Worm (Caenorhabditis elegans) whole organism, young adult: ENCODE data around the gene twk-16.

Experiments used
- B0035.1 ChIP-seq: sonication (generic microtip); optimal IDR thresholded peaks from 2 replicates; lab custom pipeline; 2016; ENCODE audit warnings: missing genetic modification characterization, mild to moderate bottlenecking, missing compliant biosample characterization, missing genotype, missing genetic modification reagents
- D2030.7 ChIP-seq: fragments of 200-800 bp; sonication (Bioruptor generic); IDR thresholded peaks from 2 replicates; pipeline ENCODE4 v1.3.6; 2022; ENCODE audit warnings: missing genetic modification reagents, missing genetic modification characterization, missing compliant biosample characterization
- F10E7.11 ChIP-seq: sonication (generic microtip); optimal IDR thresholded peaks from 2 replicates; lab custom pipeline; 2017; ENCODE audit warnings: mild to moderate bottlenecking, missing genetic modification characterization, moderate library complexity, missing compliant biosample characterization
- F52B5.7 ChIP-seq: sonication (generic microtip); optimal IDR thresholded peaks from 2 replicates; lab custom pipeline; 2016; ENCODE audit warnings: mild to moderate bottlenecking, missing genetic modification characterization, missing compliant biosample characterization
- F57C9.4 ChIP-seq: sonication (generic microtip); optimal IDR thresholded peaks from 2 replicates; lab custom pipeline; 2017; ENCODE audit warnings: mild to moderate bottlenecking, missing genetic modification characterization, missing compliant biosample characterization
- Y53F4B.3 ChIP-seq: fragments of 200-800 bp; sonication (Bioruptor generic); IDR thresholded peaks from 2 replicates; pipeline ENCODE4 v1.3.6; 2022; ENCODE audit warnings: missing genetic modification reagents, missing genetic modification characterization, missing compliant biosample characterization
- Y53G8AR.9 ChIP-seq: fragments of 200-800 bp; sonication (Bioruptor generic); conservative IDR thresholded peaks from 2 replicates; pipeline ENCODE4 v1.3.6; 2022; ENCODE audit warnings: missing genetic modification reagents, missing genetic modification characterization, missing compliant biosample characterization
- Y67H2A.10 ChIP-seq: fragments of 200-800 bp; sonication (Bioruptor generic); conservative IDR thresholded peaks from 2 replicates; pipeline ENCODE4 v1.3.6; 2022; ENCODE audit warnings: missing genetic modification reagents, missing genetic modification characterization, missing compliant biosample characterization
- Y79H2A.3 ChIP-seq: fragments of 200-800 bp; sonication (Bioruptor generic); conservative IDR thresholded peaks from 2 replicates; pipeline ENCODE4 v1.3.6; 2022; ENCODE audit warnings: missing genetic modification reagents, missing genetic modification characterization, missing compliant biosample characterization
- ama-1 ChIP-seq, 3 experiments: fragments of 150-350 bp in 1 of 3; sonication (generic microtip) in 2 of 3; optimal IDR thresholded peaks; 2 replicates each; lab custom pipeline; 2014 to 2018; ENCODE audit warnings: missing biosample characterization in 2 of 3, missing genetic modification characterization in 2 of 3, missing genetic modification reagents in 2 of 3
- aptf-2 ChIP-seq: fragments of 200-800 bp; sonication (Bioruptor generic); conservative IDR thresholded peaks from 2 replicates; pipeline ENCODE4 v1.3.6; 2022; ENCODE audit warnings: missing genetic modification reagents, missing genetic modification characterization, missing compliant biosample characterization
- atf-7 ChIP-seq: sonication (generic microtip); optimal IDR thresholded peaks from 2 replicates; lab custom pipeline; 2017; ENCODE audit warnings: mild to moderate bottlenecking, missing genetic modification characterization, missing compliant biosample characterization
- bed-2 ChIP-seq: fragments of 200-800 bp; sonication (Bioruptor generic); IDR thresholded peaks from 2 replicates; pipeline ENCODE4 v1.3.6; 2022; ENCODE audit warnings: missing genetic modification reagents, missing genetic modification characterization, missing compliant biosample characterization
- ccch-3 ChIP-seq: fragments of 200-800 bp; sonication (Bioruptor generic); optimal IDR thresholded peaks from 2 replicates; lab custom pipeline; 2018; ENCODE audit warnings: mild to moderate bottlenecking, missing genetic modification characterization, missing compliant biosample characterization
- cebp-1 ChIP-seq, 2 experiments: fragments of 200-800 bp in 1 of 2; sonication (Bioruptor generic) in 1 of 2; sonication (generic microtip) in 1 of 2; IDR thresholded peaks in 1 of 2; optimal IDR thresholded peaks in 1 of 2; 2 replicates each; pipeline versions ENCODE4 v1.3.6 to Lab custom; 2017 to 2022; ENCODE audit warnings: missing compliant biosample characterization in 2 of 2, missing genetic modification characterization in 2 of 2, mild to moderate bottlenecking in 1 of 2, missing genetic modification reagents in 1 of 2, moderate library complexity in 1 of 2
- ceh-91 ChIP-seq: fragments of 200-800 bp; sonication (Bioruptor generic); IDR thresholded peaks from 2 replicates; pipeline ENCODE4 v1.3.6; 2022; ENCODE audit warnings: missing genetic modification reagents, missing genetic modification characterization, missing compliant biosample characterization
- chd-7 ChIP-seq: sonication (generic microtip); optimal IDR thresholded peaks from 2 replicates; lab custom pipeline; 2016; ENCODE audit warnings: mild to moderate bottlenecking, missing genetic modification characterization, moderate library complexity, missing compliant biosample characterization
- die-1 ChIP-seq: sonication (generic microtip); optimal IDR thresholded peaks from 2 replicates; lab custom pipeline; 2016; ENCODE audit warnings: missing genotype, mild to moderate bottlenecking, missing genetic modification characterization, missing compliant biosample characterization
- hsf-1 ChIP-seq: fragments of 200-800 bp; sonication (Bioruptor generic); IDR thresholded peaks from 2 replicates; pipeline ENCODE4 v1.3.6; 2022; ENCODE audit warnings: missing genetic modification reagents, missing genetic modification characterization, missing compliant biosample characterization
- let-607 ChIP-seq, 2 experiments: fragments of 200-800 bp in 1 of 2; sonication (Bioruptor generic) in 1 of 2; sonication (generic microtip) in 1 of 2; optimal IDR thresholded peaks; 2 replicates each; lab custom pipeline; 2016 to 2018; ENCODE audit warnings: mild to moderate bottlenecking in 2 of 2, missing compliant biosample characterization in 2 of 2, missing genetic modification characterization in 2 of 2, moderate library complexity in 2 of 2, missing genotype in 1 of 2
- lin-40 ChIP-seq: sonication (generic microtip); optimal IDR thresholded peaks from 2 replicates; lab custom pipeline; 2016; ENCODE audit warnings: missing genetic modification characterization, mild to moderate bottlenecking, missing compliant biosample characterization, missing genotype, missing genetic modification reagents
- lin-54 ChIP-seq: fragments of 200-800 bp; sonication (Bioruptor generic); optimal IDR thresholded peaks from 2 replicates; lab custom pipeline; 2018; ENCODE audit warnings: mild to moderate bottlenecking, missing genetic modification characterization, missing compliant biosample characterization
- lsy-27 ChIP-seq: sonication (generic microtip); optimal IDR thresholded peaks from 2 replicates; lab custom pipeline; 2017; ENCODE audit warnings: missing genetic modification characterization, mild to moderate bottlenecking, missing compliant biosample characterization, antibody characterized with exemption, missing genotype, borderline replicate concordance; ENCODE audit not compliant: insufficient read depth
- nfyb-1 ChIP-seq: fragments of 200-800 bp; sonication (Bioruptor generic); IDR thresholded peaks from 2 replicates; pipeline ENCODE4 v1.3.6; 2022; ENCODE audit warnings: missing genetic modification reagents, missing genetic modification characterization, missing compliant biosample characterization
- nhr-80 ChIP-seq: sonication (generic microtip); optimal IDR thresholded peaks from 2 replicates; lab custom pipeline; 2016; ENCODE audit warnings: missing genetic modification characterization, missing compliant biosample characterization
- rcor-1 ChIP-seq: fragments of 200-800 bp; sonication (Bioruptor generic); IDR thresholded peaks from 2 replicates; pipeline ENCODE4 v1.3.6; 2022; ENCODE audit warnings: missing genetic modification reagents, missing genetic modification characterization, missing compliant biosample characterization
- rpc-1 ChIP-seq, 2 experiments: fragments of 150-350 bp in 1 of 2; sonication (generic microtip) in 1 of 2; optimal IDR thresholded peaks; 2 replicates each; lab custom pipeline; 2014 to 2018; ENCODE audit warnings: missing biosample characterization in 1 of 2, missing genetic modification characterization in 1 of 2, missing genetic modification reagents in 1 of 2, missing genotype in 1 of 2
- snpc-3.4 ChIP-seq: sonication (generic microtip); optimal IDR thresholded peaks from 2 replicates; lab custom pipeline; 2017; ENCODE audit warnings: missing genetic modification characterization, mild to moderate bottlenecking, missing compliant biosample characterization, antibody characterized with exemption, moderate library complexity, missing genotype, missing genetic modification reagents
- snpc-4 ChIP-seq, 5 experiments: fragments of 150-350 bp in 1 of 5; sonication (generic microtip) in 4 of 5; optimal IDR thresholded peaks; 2 replicates each; lab custom pipeline; 2014 to 2018; ENCODE audit warnings: missing genetic modification characterization in 5 of 5, missing biosample characterization in 3 of 5, antibody characterized with exemption in 2 of 5, mild to moderate bottlenecking in 2 of 5, missing compliant biosample characterization in 2 of 5, missing genotype in 2 of 5, moderate library complexity in 2 of 5, missing genetic modification reagents in 1 of 5
- tbp1 ChIP-seq: fragments of 200-800 bp; sonication (Bioruptor generic); optimal IDR thresholded peaks from 2 replicates; lab custom pipeline; 2018; ENCODE audit warnings: mild to moderate bottlenecking, missing genetic modification characterization, missing compliant biosample characterization
- zfh-2 ChIP-seq: fragments of 200-800 bp; sonication (Bioruptor generic); conservative IDR thresholded peaks from 2 replicates; pipeline ENCODE4 v1.3.6; 2022; ENCODE audit warnings: missing genetic modification reagents, missing genetic modification characterization, missing compliant biosample characterization
- zim-3 ChIP-seq: sonication (generic microtip); optimal IDR thresholded peaks from 2 replicates; lab custom pipeline; 2017; ENCODE audit warnings: mild to moderate bottlenecking, missing genetic modification characterization, moderate library complexity, missing compliant biosample characterization
- ztf-25 ChIP-seq: fragments of 200-800 bp; sonication (Bioruptor generic); IDR thresholded peaks from 2 replicates; pipeline ENCODE4 v1.3.6; 2022; ENCODE audit warnings: missing genetic modification reagents, missing genetic modification characterization, missing compliant biosample characterization
- ztf-28 ChIP-seq: fragments of 200-800 bp; sonication (Bioruptor generic); IDR thresholded peaks from 2 replicates; pipeline ENCODE4 v1.3.6; 2022; ENCODE audit warnings: missing genetic modification reagents, missing genetic modification characterization, missing compliant biosample characterization

Gene twk-16

DNA sequence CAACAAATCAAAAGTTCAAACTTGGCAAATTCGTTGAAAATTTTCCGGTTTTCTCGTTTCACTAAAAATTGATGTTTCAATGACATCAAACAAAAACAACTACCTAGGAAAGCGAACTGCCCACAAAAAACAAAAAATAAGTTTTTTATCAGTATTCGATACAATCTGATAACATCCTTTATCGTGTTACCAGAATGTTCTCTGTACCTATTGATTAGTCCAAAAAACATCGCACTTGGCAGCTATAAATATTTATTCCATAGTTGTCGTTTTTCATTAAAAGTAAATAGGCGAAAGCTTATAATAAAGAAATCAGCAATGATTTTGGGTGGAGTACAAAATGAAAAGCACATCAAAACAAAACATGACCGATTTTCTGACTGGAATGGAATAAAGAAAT is 36.3 kb downstream of the twk-16 start:
- TF ChIP-seq Y53F4B.3 (GFP tag; lab: Robert Waterston, UW) (no peak), rcor-1 (GFP tag; lab: Robert Waterston, UW) (no peak), bed-2 (GFP tag; lab: Robert Waterston, UW) (no peak), zim-3 (tag; lab: Kevin White, UChicago) (no peak), Y67H2A.10 (GFP tag; lab: Robert Waterston, UW) (no peak), tbp1 (GFP tag; lab: Kevin White, UChicago) (peak; percentile 5), ztf-28 (GFP tag; lab: Robert Waterston, UW) (no peak), nfyb-1 (GFP tag; lab: Robert Waterston, UW) (0 out of 2 replicates have a peak, but pooled peaks have one; percentile 24), Y53G8AR.9 (GFP tag; lab: Robert Waterston, UW) (0 out of 2 replicates have a peak, but pooled peaks have one; percentile 50), cebp-1 (GFP tag; IDR thresholded peaks at IDR 0.05; lab: Robert Waterston, UW) (no peak), cebp-1 (tag; optimal IDR thresholded peaks at IDR 0.05; lab: Kevin White, UChicago) (peak; percentile 10), hsf-1 (GFP tag; lab: Robert Waterston, UW) (peak; percentile 56; the same call in 1 of the 2 replicates), lin-40 (tag; lab: Kevin White, UChicago) (peak; percentile 62), lsy-27 (tag; lab: Kevin White, UChicago) (no peak), snpc-3.4 (no peak), let-607 (tag; optimal IDR thresholded peaks at IDR 0.05; lab: Kevin White, UChicago) (peak in 1 of 2 experiments; percentile 6), nhr-80 (tag; lab: Kevin White, UChicago) (peak; percentile 48), ama-1 (optimal IDR thresholded peaks at IDR 0.05; lab: Kevin White, UChicago) (peak; percentile 11), ama-1 (GFP tag; optimal IDR thresholded peaks at IDR 0.05; lab: Kevin White, UChicago) (no peak), B0035.1 (no peak), Y79H2A.3 (GFP tag; lab: Robert Waterston, UW) (no peak), F57C9.4 (tag; lab: Kevin White, UChicago) (no peak), ztf-25 (GFP tag; lab: Robert Waterston, UW) (no peak)

DNA sequence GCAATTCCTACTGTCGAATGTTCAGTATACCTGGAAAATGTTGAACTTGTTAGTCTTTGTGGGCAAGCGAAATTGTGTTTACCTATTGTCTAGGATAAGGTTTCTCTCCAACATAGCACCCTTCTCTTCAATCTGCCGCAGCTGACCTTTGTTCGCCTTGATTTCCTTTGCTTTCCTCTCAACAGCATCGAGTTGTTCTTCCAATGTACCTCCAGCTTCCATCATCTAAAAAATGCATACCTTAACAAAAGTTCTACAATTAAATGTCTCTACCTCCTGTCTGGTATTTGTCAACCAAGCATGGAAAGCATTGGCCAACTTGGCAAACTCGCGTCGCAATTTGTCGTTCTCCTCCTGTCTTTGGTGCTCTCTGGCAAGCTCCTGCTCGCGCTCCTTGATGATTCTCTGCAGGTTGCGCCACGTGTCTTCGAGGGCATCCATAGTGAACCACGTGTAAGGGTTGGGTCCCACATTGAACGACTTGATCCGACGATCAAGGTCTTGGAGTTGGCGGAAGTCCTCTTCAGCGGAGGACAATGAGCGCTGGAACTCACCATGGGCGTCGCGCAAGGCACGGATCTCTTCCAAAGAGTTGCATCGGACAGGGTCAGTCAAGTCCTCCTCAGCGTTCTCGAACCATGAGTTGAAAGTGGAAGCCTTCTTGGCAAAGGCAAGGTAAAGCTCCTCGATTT is 37.8 kb downstream of the twk-16 start:
- TF ChIP-seq rpc-1 (optimal IDR thresholded peaks at IDR 0.05; lab: Kevin White, UChicago) = no peak
- no peak for TF ChIP-seq rpc-1 (tag; optimal IDR thresholded peaks at IDR 0.05; lab: Kevin White, UChicago)
- TF ChIP-seq F10E7.11 (tag; lab: Kevin White, UChicago) = no peak
- no peak for TF ChIP-seq ccch-3
- TF ChIP-seq D2030.7 (GFP tag; lab: Robert Waterston, UW) = no peak
- TF ChIP-seq ceh-91 (GFP tag; lab: Robert Waterston, UW) = no peak
- TF ChIP-seq rcor-1 (GFP tag; lab: Robert Waterston, UW) = 0 out of 2 replicates have a peak, but pooled peaks have one; percentile 9
- peak; percentile 66 for TF ChIP-seq zfh-2 (GFP tag; lab: Robert Waterston, UW)
- TF ChIP-seq F52B5.7 (tag; lab: Kevin White, UChicago) = no peak
- no peak for TF ChIP-seq lin-54 (GFP tag; lab: Kevin White, UChicago)
- TF ChIP-seq Y79H2A.3 (GFP tag; lab: Robert Waterston, UW) = no peak
- TF ChIP-seq chd-7 = peak; percentile 20
- no peak for TF ChIP-seq aptf-2 (GFP tag; lab: Robert Waterston, UW)
- no peak for TF ChIP-seq Y53G8AR.9 (GFP tag; lab: Robert Waterston, UW)
- no peak for TF ChIP-seq snpc-4 (GFP tag; optimal IDR thresholded peaks at IDR 0.05; lab: Kevin White, UChicago)
- no peak for TF ChIP-seq snpc-4 (tag; optimal IDR thresholded peaks at IDR 0.05; lab: Kevin White, UChicago)
- TF ChIP-seq atf-7 (tag; lab: Kevin White, UChicago) = no peak
- no peak for TF ChIP-seq die-1
